Worm (Caenorhabditis elegans): ENCODE results near the gene K02D10.1.

K02D10.1 gene

ce11 chrIII:8763111-8763510 is 6.2 kb upstream of the K02D10.1 start:
- TF ChIP-seq aptf-2 (GFP tag; conservative IDR thresholded peaks at IDR 0.05) (no peak), ztf-18 (tag; optimal IDR thresholded peaks at IDR 0.05) (no peak), D2030.7 (GFP tag; IDR thresholded peaks at IDR 0.05) (peak; percentile 23; the same call in 1 of the 2 replicates), athp-1 (tag; optimal IDR thresholded peaks at IDR 0.05) (no peak), madf-8 (GFP tag; conservative IDR thresholded peaks at IDR 0.05) (0 out of 2 replicates have a peak, but pooled peaks have one; percentile 31), lsl-1 (GFP tag; optimal IDR thresholded peaks at IDR 0.05) (peak; percentile 89), ceh-91 (GFP tag; IDR thresholded peaks at IDR 0.05) (peak; percentile 36; the same call in 1 of the 2 replicates), F49E8.2 (tag; optimal IDR thresholded peaks at IDR 0.05; ENCODE audit: insufficient read depth) (peak; percentile 3), xnd-1 (tag; optimal IDR thresholded peaks at IDR 0.05) (peak; percentile 70), tbp1 (GFP tag; optimal IDR thresholded peaks at IDR 0.05) (peak; percentile 17), F22D6.2 (tag; optimal IDR thresholded peaks at IDR 0.05) (no peak), lin-54 (GFP tag; optimal IDR thresholded peaks at IDR 0.05) (peak; percentile 51), madf-6 (GFP tag; IDR thresholded peaks at IDR 0.05) (peak; percentile 80), snpc-1.3 (tag; optimal IDR thresholded peaks at IDR 0.05; ENCODE audit: insufficient read depth) (peak; percentile 51), F33H1.4 (GFP tag; IDR thresholded peaks at IDR 0.05) (peak; percentile 84)

DNA sequence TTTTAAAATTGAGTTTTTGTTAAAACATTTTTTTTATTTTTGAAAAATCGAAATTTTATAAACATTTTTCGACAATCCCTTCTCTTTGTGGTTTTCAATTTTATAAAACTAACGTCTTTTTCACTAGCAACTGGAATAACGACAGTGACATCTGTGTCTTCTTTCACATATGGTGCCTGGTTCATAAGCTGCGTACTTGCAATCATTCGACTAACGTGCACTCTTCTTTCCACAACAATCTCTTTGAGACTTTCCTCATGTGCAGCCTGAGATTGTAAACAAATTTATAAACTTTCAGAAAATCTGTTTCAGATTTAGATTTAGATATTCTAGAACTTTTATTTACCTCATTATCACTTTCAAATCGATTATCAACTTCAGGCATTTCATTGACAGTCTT is 4.3 kb upstream of the K02D10.1 start:
- TF ChIP-seq akir-1 (GFP tag; optimal IDR thresholded peaks at IDR 0.05) (no peak), lag-1 (GFP tag; IDR thresholded peaks at IDR 0.05) (no peak), B0019.2 (GFP tag; conservative IDR thresholded peaks at IDR 0.05) (no peak), sdz-38 (tag; optimal IDR thresholded peaks at IDR 0.05) (no peak), nfyb-1 (GFP tag; IDR thresholded peaks at IDR 0.05) (no peak), nhr-90 (tag; optimal IDR thresholded peaks at IDR 0.05) (no peak), snpc-4 (GFP tag; optimal IDR thresholded peaks at IDR 0.05) (no peak), snpc-4 (tag; optimal IDR thresholded peaks at IDR 0.05) (no peak), nfya-1 (tag; optimal IDR thresholded peaks at IDR 0.05; ENCODE audit: borderline replicate concordance, insufficient read depth) (no peak), F10E7.11 (tag; optimal IDR thresholded peaks at IDR 0.05) (no peak), nhr-80 (tag; optimal IDR thresholded peaks at IDR 0.05) (no peak), sea-2 (GFP tag; IDR thresholded peaks at IDR 0.05) (no peak), rec-8 (tag; optimal IDR thresholded peaks at IDR 0.05) (no peak), snpc-1.1 (tag; optimal IDR thresholded peaks at IDR 0.05; ENCODE audit: insufficient read depth) (no peak), lsy-27 (tag; optimal IDR thresholded peaks at IDR 0.05; ENCODE audit: borderline replicate concordance, insufficient read depth) (no peak), efl-1 (GFP tag; optimal IDR thresholded peaks at IDR 0.05) (no peak), nhr-179 (tag; optimal IDR thresholded peaks at IDR 0.05) (no peak), ztf-18 (tag; optimal IDR thresholded peaks at IDR 0.05) (no peak), attf-6 (GFP tag; IDR thresholded peaks at IDR 0.05) (no peak)

DNA sequence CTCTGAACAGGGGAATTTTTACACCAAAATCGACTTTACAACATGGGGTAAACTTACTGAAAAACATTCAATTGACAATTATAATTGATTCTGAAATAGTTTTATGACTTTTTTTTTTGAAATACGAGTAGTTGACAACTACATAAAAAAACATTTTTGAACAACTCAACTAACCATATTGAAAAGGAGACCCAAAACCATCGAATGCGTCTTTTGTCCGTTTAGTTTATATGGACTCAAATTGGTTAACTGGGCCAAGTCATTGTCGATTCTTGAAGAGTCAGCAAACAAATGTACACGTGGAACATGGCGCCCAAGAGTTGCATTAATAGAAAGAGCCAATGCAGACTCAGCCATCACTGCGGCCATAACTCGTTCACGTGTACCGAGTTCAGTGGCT is 2.9 kb upstream of the K02D10.1 start:
- TF ChIP-seq attf-6 (GFP tag; IDR thresholded peaks at IDR 0.05) (no peak), pha-4 (tag; optimal IDR thresholded peaks at IDR 0.05) (no peak), pbrm-1 (GFP tag; IDR thresholded peaks at IDR 0.05) (no peak), mcd-1 (GFP tag; IDR thresholded peaks at IDR 0.05) (no peak), F49E8.2 (tag; optimal IDR thresholded peaks at IDR 0.05; ENCODE audit: insufficient read depth) (no peak), F52B5.7 (tag; optimal IDR thresholded peaks at IDR 0.05) (no peak), T07F8.4 (tag; optimal IDR thresholded peaks at IDR 0.05) (no peak), ceh-27 (GFP tag; optimal IDR thresholded peaks at IDR 0.05) (no peak), egrh-3 (GFP tag; IDR thresholded peaks at IDR 0.05) (no peak), ztf-18 (tag; optimal IDR thresholded peaks at IDR 0.05) (no peak), lin-54 (GFP tag; optimal IDR thresholded peaks at IDR 0.05) (no peak), gei-17 (GFP tag; optimal IDR thresholded peaks at IDR 0.05) (no peak), aptf-3 (GFP tag; IDR thresholded peaks at IDR 0.05) (no peak), D2030.7 (GFP tag; IDR thresholded peaks at IDR 0.05) (no peak), zfh-2 (GFP tag; conservative IDR thresholded peaks at IDR 0.05) (no peak)

Data from whole organism, young adult.